Fruit fly (Drosophila melanogaster): Measurements from ENCODE around the gene CG3552.

CG3552 gene

DNA sequence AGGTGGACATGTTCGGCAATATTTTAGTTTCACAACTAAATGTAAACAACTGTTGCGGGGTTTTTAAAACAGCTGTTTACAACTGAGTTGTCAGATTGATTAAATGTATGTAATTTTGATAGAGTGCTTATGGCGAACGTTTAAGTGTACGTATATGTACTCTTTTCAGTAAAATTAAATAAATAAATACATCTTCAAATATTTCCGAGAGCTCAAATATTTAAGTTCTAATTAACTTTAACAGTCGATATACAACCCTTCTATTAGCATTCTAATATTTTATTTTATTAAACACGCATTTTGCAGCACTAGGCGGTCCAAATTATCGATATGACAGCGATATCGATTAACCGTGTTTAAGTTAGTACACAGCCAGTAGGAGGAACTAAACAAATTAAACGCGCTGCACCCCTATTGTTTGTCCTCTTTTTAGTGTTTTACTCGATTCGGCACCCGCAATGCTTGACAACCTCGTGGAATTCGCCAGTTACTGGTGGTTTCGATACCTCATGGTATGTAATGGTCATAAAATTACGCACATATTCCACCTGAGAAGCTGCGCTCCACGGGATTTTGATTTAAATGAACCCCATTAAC is 4.5 kb upstream of the CG3552 start, which contains the start of the genes CG3448 and ghi (continued):
- TF ChIP-seq CG13123 (GFP tag; optimal IDR thresholded peaks at IDR 0.05), result no peak
- TF ChIP-seq ranshi (GFP tag; IDR thresholded peaks at IDR 0.05), result peak; percentile 43; the same call in 1 of the 2 replicates
- peak; percentile 61 for TF ChIP-seq CG34376 (GFP tag; optimal IDR thresholded peaks at IDR 0.05)
- TF ChIP-seq H15 (GFP tag; IDR thresholded peaks at IDR 0.05), result peak; percentile 55; the same call in 1 of the 3 replicates
- peak; percentile 36 for TF ChIP-seq CG7271 (tag; optimal IDR thresholded peaks at IDR 0.05)
- no peak for TF ChIP-seq ap (GFP tag; IDR thresholded peaks at IDR 0.05)
- no peak for TF ChIP-seq disco-r (GFP tag; optimal IDR thresholded peaks at IDR 0.05)
- peak; percentile 59 for TF ChIP-seq mam (GFP tag; optimal IDR thresholded peaks at IDR 0.05)
- peak; percentile 70 for TF ChIP-seq CG2120 (GFP tag; optimal IDR thresholded peaks at IDR 0.05)
- TF ChIP-seq CG6683 (GFP tag; optimal IDR thresholded peaks at IDR 0.05), result peak; percentile 37
- no peak for TF ChIP-seq gsb (GFP tag; IDR thresholded peaks at IDR 0.05)
- no peak for TF ChIP-seq CG6765 (GFP tag; optimal IDR thresholded peaks at IDR 0.05)
- peak; percentile 15; the same call in 1 of the 2 replicates for TF ChIP-seq E2f1 (GFP tag; IDR thresholded peaks at IDR 0.05)
- TF ChIP-seq CG13775 (GFP tag; optimal IDR thresholded peaks at IDR 0.05), result peak; percentile 18
- peak; percentile 32 for TF ChIP-seq fd96Cb (tag; optimal IDR thresholded peaks at IDR 0.05)
- peak in 1 of 2 experiments; percentile 28 for TF ChIP-seq insv (GFP tag; optimal IDR thresholded peaks at IDR 0.05)
- TF ChIP-seq tup (GFP tag; optimal IDR thresholded peaks at IDR 0.05), result no peak
- peak; percentile 71 for TF ChIP-seq CG11504 (tag; optimal IDR thresholded peaks at IDR 0.05)
- no peak for TF ChIP-seq CG17568 (GFP tag; optimal IDR thresholded peaks at IDR 0.05)
- peak; percentile 46 for TF ChIP-seq nom (GFP tag; optimal IDR thresholded peaks at IDR 0.05)
- TF ChIP-seq CG12659 (GFP tag; optimal IDR thresholded peaks at IDR 0.05), result peak; percentile 70
- TF ChIP-seq dmrt99B (tag; optimal IDR thresholded peaks at IDR 0.05), result peak; percentile 69
- TF ChIP-seq Hr78 (GFP tag; optimal IDR thresholded peaks at IDR 0.05), result no peak
- TF ChIP-seq run (tag; optimal IDR thresholded peaks at IDR 0.05), result no peak
- TF ChIP-seq z (GFP tag; IDR thresholded peaks at IDR 0.05), result no peak
- TF ChIP-seq esg (GFP tag; conservative IDR thresholded peaks at IDR 0.05), result no peak
- no peak for TF ChIP-seq yki (optimal IDR thresholded peaks at IDR 0.05)
- TF ChIP-seq CG12104 (GFP tag; optimal IDR thresholded peaks at IDR 0.05), result peak; percentile 45
- no peak for TF ChIP-seq CG32772 (GFP tag; IDR thresholded peaks at IDR 0.05)
- peak; percentile 57; the same call in 2 of the 3 replicates for TF ChIP-seq row (GFP tag; IDR thresholded peaks at IDR 0.05)
- peak; percentile 72 for TF ChIP-seq CG2712 (tag; optimal IDR thresholded peaks at IDR 0.05)
- peak; percentile 32 for TF ChIP-seq Hr3 (GFP tag; optimal IDR thresholded peaks at IDR 0.05)
- peak; percentile 68 for TF ChIP-seq CG10147 (GFP tag; optimal IDR thresholded peaks at IDR 0.05)
- TF ChIP-seq Aef1 (GFP tag; IDR thresholded peaks at IDR 0.05), result peak; percentile 58
- no peak for TF ChIP-seq dan (GFP tag; IDR thresholded peaks at IDR 0.05)

- TF ChIP-seq cwo (GFP tag; optimal IDR thresholded peaks at IDR 0.05) (peak; percentile 63), slp2 (GFP tag; optimal IDR thresholded peaks at IDR 0.05) (no peak), mirr (GFP tag; optimal IDR thresholded peaks at IDR 0.05) (peak; percentile 95), bbx (GFP tag; IDR thresholded peaks at IDR 0.05; ENCODE audit: partially characterized antibody) (0 out of 2 replicates have a peak, but pooled peaks have one; percentile 31), CG10431 (GFP tag; optimal IDR thresholded peaks at IDR 0.05) (no peak), chn (GFP tag; optimal IDR thresholded peaks at IDR 0.05) (no peak), twi (tag; optimal IDR thresholded peaks at IDR 0.05) (no peak), Med (GFP tag) (peak; percentile 57), Pdp1 (GFP tag; optimal IDR thresholded peaks at IDR 0.05) (peak in 1 of 2 experiments; percentile 28), Max (GFP tag; optimal IDR thresholded peaks at IDR 0.05) (no peak), sd (tag; optimal IDR thresholded peaks at IDR 0.05) (peak; percentile 14), gro (GFP tag; optimal IDR thresholded peaks at IDR 0.05) (peak; percentile 5), sna (GFP tag; IDR thresholded peaks at IDR 0.05; ENCODE audit: partially characterized antibody) (no peak), grn (GFP tag; optimal IDR thresholded peaks at IDR 0.05) (peak; percentile 94), sens (GFP tag) (no peak), Hey (tag; optimal IDR thresholded peaks at IDR 0.05) (peak; percentile 90), sug (tag; optimal IDR thresholded peaks at IDR 0.05) (peak; percentile 77)
Measured at dm6 chr3L:9452422-9452821, 3.7 kb upstream of the CG3552 start.

All from whole organism, embryonic.